Worm (Caenorhabditis elegans): Measurements from ENCODE around the gene Y66C5A.1.

DNA sequence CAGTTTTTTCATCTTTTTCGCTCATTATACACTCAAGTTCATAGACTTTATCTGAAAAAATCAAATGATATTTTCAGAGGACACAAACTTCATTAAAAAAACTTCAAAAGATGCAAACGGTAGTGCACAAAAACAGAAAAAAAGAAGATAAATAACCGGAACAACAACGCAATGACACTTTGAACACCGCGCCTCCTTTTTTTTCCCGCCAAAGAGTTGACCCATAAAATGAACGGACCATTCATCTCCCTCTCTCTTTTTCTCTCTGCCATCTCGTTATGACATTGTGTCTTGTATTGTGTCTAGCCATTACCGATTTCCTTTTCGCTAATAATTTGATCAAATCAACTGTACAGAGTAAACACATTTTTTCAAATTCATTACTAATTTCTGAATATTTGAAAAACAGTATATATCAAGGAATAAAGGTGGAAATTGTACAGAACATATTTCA is 33.8 kb downstream of the Y66C5A.1 start, which contains the start of gene F23D12.2:
- no peak for TF ChIP-seq W03F9.2 (tag; optimal IDR thresholded peaks at IDR 0.05)
- no peak for TF ChIP-seq dao-5 (tag; optimal IDR thresholded peaks at IDR 0.05)
